Fruit fly (Drosophila melanogaster) whole organism, embryonic: ENCODE data around the gene CG45428.
A peak's percentile ranks its signal among the peaks of the same experiment; 100 is the strongest.

Experiments used
- Atf3 ChIP-seq: fragments of 200-800 bp; sonication (Bioruptor generic); optimal IDR thresholded peaks from 3 replicates; lab custom pipeline; 2016; ENCODE audit warnings: missing biosample characterization, missing genetic modification characterization
- BEAF-32 ChIP-seq: fragments of 200-800 bp; sonication (Bioruptor generic); optimal IDR thresholded peaks from 3 replicates; lab custom pipeline; 2017; ENCODE audit warnings: missing biosample characterization, missing genetic modification characterization, mild to moderate bottlenecking, moderate library complexity, missing genetic modification reagents
- CG10274 ChIP-seq: fragments of 200-800 bp; sonication (Bioruptor generic); optimal IDR thresholded peaks from 3 replicates; lab custom pipeline; 2017; ENCODE audit warnings: missing biosample characterization, mild to moderate bottlenecking, missing genetic modification characterization
- CG10321 ChIP-seq: fragments of 200-800 bp; sonication (Bioruptor generic); IDR thresholded peaks from 2 replicates; pipeline ENCODE4 v1.3.6; 2022; ENCODE audit warnings: missing biosample characterization, missing genetic modification characterization
- CG11456 ChIP-seq: fragments of 200-800 bp; sonication (Bioruptor generic); IDR thresholded peaks from 3 replicates; pipeline ENCODE4 v1.3.6; 2022; ENCODE audit warnings: missing biosample characterization, missing genetic modification characterization
- CG12744 ChIP-seq: fragments of 200-800 bp; sonication (Bioruptor generic); optimal IDR thresholded peaks from 2 replicates; lab custom pipeline; 2016; ENCODE audit warnings: missing biosample characterization, missing genetic modification characterization
- CG13424 ChIP-seq: fragments of 200-800 bp; sonication (Bioruptor generic); optimal IDR thresholded peaks from 2 replicates; lab custom pipeline; 2019; ENCODE audit warnings: missing biosample characterization, mild to moderate bottlenecking, missing genetic modification characterization, moderate library complexity
- CG13775 ChIP-seq: fragments of 200-800 bp; sonication (Bioruptor generic); optimal IDR thresholded peaks from 3 replicates; lab custom pipeline; 2017; ENCODE audit warnings: missing biosample characterization, mild to moderate bottlenecking, missing genetic modification characterization
- CG13894 ChIP-seq: fragments of 200-800 bp; sonication (Bioruptor generic); optimal IDR thresholded peaks from 3 replicates; lab custom pipeline; 2018; ENCODE audit warnings: missing biosample characterization, mild to moderate bottlenecking, missing genetic modification characterization, moderate library complexity
- CG14965 ChIP-seq: fragments of 200-800 bp; sonication (Bioruptor generic); optimal IDR thresholded peaks from 2 replicates; lab custom pipeline; 2016; ENCODE audit warnings: missing biosample characterization, missing genetic modification characterization, borderline replicate concordance
- CG15696 ChIP-seq: fragments of 200-800 bp; sonication (Bioruptor generic); optimal IDR thresholded peaks from 2 replicates; lab custom pipeline; 2019; ENCODE audit warnings: missing biosample characterization, mild to moderate bottlenecking, missing genetic modification characterization, moderate library complexity
- CG18262 ChIP-seq: fragments of 200-800 bp; optimal IDR thresholded peaks from 3 replicates; lab custom pipeline; 2019; ENCODE audit warnings: missing biosample characterization, mild to moderate bottlenecking, missing genetic modification characterization, moderate library complexity
- CG18476 ChIP-seq: fragments of 200-800 bp; sonication (Bioruptor generic); optimal IDR thresholded peaks from 2 replicates; lab custom pipeline; 2016; ENCODE audit warnings: missing biosample characterization, mild to moderate bottlenecking, missing genetic modification characterization
- CG18619 ChIP-seq: fragments of 200-800 bp; sonication (Bioruptor generic); optimal IDR thresholded peaks from 3 replicates; lab custom pipeline; 2017; ENCODE audit warnings: missing biosample characterization, mild to moderate bottlenecking, missing genetic modification characterization
- CG2889 ChIP-seq: fragments of 200-800 bp; sonication (Bioruptor generic); IDR thresholded peaks from 3 replicates; pipeline ENCODE4 v1.3.6; 2022; ENCODE audit warnings: missing biosample characterization, missing genetic modification characterization
- CG30020 ChIP-seq: fragments of 200-800 bp; optimal IDR thresholded peaks from 2 replicates; lab custom pipeline; 2019; ENCODE audit warnings: missing biosample characterization, mild to moderate bottlenecking, missing genetic modification characterization, moderate library complexity
- CG30403 ChIP-seq: fragments of 200-800 bp; sonication (Bioruptor generic); optimal IDR thresholded peaks from 3 replicates; lab custom pipeline; 2016; ENCODE audit warnings: missing biosample characterization, missing genetic modification characterization
- CG32767 ChIP-seq: fragments of 200-800 bp; sonication (Bioruptor generic); IDR thresholded peaks from 2 replicates; pipeline ENCODE4 v1.3.6; 2022; ENCODE audit warnings: missing biosample characterization, missing genetic modification characterization
- CG34224 ChIP-seq: fragments of 200-800 bp; sonication (Bioruptor generic); IDR thresholded peaks from 3 replicates; pipeline ENCODE4 v1.3.6; 2022; ENCODE audit warnings: missing biosample characterization, missing genetic modification characterization; ENCODE audit not compliant: partially characterized antibody
- CG3847 ChIP-seq: fragments of 200-800 bp; sonication (Bioruptor generic); IDR thresholded peaks from 2 replicates; pipeline ENCODE4 v1.3.6; 2022; ENCODE audit warnings: missing biosample characterization, missing genetic modification characterization
- CG4820 ChIP-seq: fragments of 200-800 bp; sonication (Bioruptor generic); optimal IDR thresholded peaks from 3 replicates; lab custom pipeline; 2016; ENCODE audit warnings: missing biosample characterization, missing genetic modification characterization
- CG6689 ChIP-seq: fragments of 200-800 bp; sonication (Bioruptor generic); IDR thresholded peaks from 2 replicates; pipeline ENCODE4 v1.3.6; 2022; ENCODE audit warnings: missing biosample characterization, missing genetic modification characterization
- CG6765 ChIP-seq: fragments of 200-800 bp; sonication (Bioruptor generic); optimal IDR thresholded peaks from 3 replicates; lab custom pipeline; 2017; ENCODE audit warnings: missing biosample characterization, mild to moderate bottlenecking, missing genetic modification characterization
- CG7786 ChIP-seq: fragments of 200-800 bp; sonication (Bioruptor generic); optimal IDR thresholded peaks from 2 replicates; lab custom pipeline; 2016; ENCODE audit warnings: missing biosample characterization, missing genetic modification characterization
- CG9215 ChIP-seq: fragments of 200-800 bp; sonication (Bioruptor generic); IDR thresholded peaks from 2 replicates; pipeline ENCODE4 v1.3.6; 2022; ENCODE audit warnings: missing biosample characterization, missing genetic modification characterization
- CG9876 ChIP-seq: fragments of 200-800 bp; sonication (Bioruptor generic); optimal IDR thresholded peaks from 2 replicates; lab custom pipeline; 2016; ENCODE audit warnings: missing biosample characterization, missing genetic modification characterization
- Dbx ChIP-seq: fragments of 200-800 bp; sonication (Bioruptor generic); IDR thresholded peaks from 3 replicates; pipeline ENCODE4 v1.3.6; 2022; ENCODE audit warnings: missing biosample characterization, missing genetic modification characterization
- Dref ChIP-seq: fragments of 200-800 bp; sonication (Bioruptor generic); IDR thresholded peaks from 2 replicates; pipeline ENCODE4 v1.3.6; 2022; ENCODE audit warnings: missing biosample characterization, missing genetic modification characterization
- Fer2 ChIP-seq: fragments of 200-800 bp; sonication (Bioruptor generic); optimal IDR thresholded peaks from 2 replicates; lab custom pipeline; 2018; ENCODE audit warnings: missing biosample characterization, mild to moderate bottlenecking, missing genetic modification characterization, moderate library complexity
- HLH3B ChIP-seq: fragments of 200-800 bp; sonication (Bioruptor generic); IDR thresholded peaks from 2 replicates; pipeline ENCODE4 v1.3.6; 2022; ENCODE audit warnings: missing biosample characterization, missing genetic modification characterization
- HmgD ChIP-seq: fragments of 200-800 bp; sonication (Bioruptor generic); optimal IDR thresholded peaks from 3 replicates; lab custom pipeline; 2016; ENCODE audit warnings: missing biosample characterization, missing genetic modification characterization
- MTF-1 ChIP-seq: fragments of 200-800 bp; sonication (Bioruptor generic); optimal IDR thresholded peaks from 2 replicates; lab custom pipeline; 2018; ENCODE audit warnings: missing biosample characterization, mild to moderate bottlenecking, missing genetic modification characterization, borderline replicate concordance
- Sin3A ChIP-seq: fragments of >200 bp; optimal IDR thresholded peaks from 2 replicates; lab custom pipeline; 2018
- Ssrp ChIP-seq: fragments of 200-800 bp; sonication (Bioruptor generic); optimal IDR thresholded peaks from 2 replicates; lab custom pipeline; 2018; ENCODE audit warnings: missing biosample characterization, mild to moderate bottlenecking, missing genetic modification characterization, moderate library complexity
- Vsx1 ChIP-seq: fragments of 200-800 bp; sonication (Bioruptor generic); optimal IDR thresholded peaks from 2 replicates; lab custom pipeline; 2017; ENCODE audit warnings: missing biosample characterization, mild to moderate bottlenecking, missing genetic modification characterization, missing genetic modification reagents
- bcd ChIP-seq: fragments of 200-800 bp; sonication (Bioruptor generic); optimal IDR thresholded peaks from 2 replicates; lab custom pipeline; 2017; ENCODE audit warnings: missing biosample characterization, mild to moderate bottlenecking, missing genetic modification characterization
- bowl ChIP-seq: fragments of 200-800 bp; sonication (Bioruptor generic); IDR thresholded peaks from 2 replicates; pipeline ENCODE4 v1.3.6; 2022; ENCODE audit warnings: missing biosample characterization, missing genetic modification characterization
- cad ChIP-seq: fragments of >200 bp; optimal IDR thresholded peaks from 2 replicates; lab custom pipeline; 2017; ENCODE audit warnings: missing biosample characterization, missing genetic modification characterization
- cato ChIP-seq: fragments of 200-800 bp; sonication (Bioruptor generic); optimal IDR thresholded peaks from 2 replicates; lab custom pipeline; 2016; ENCODE audit warnings: missing biosample characterization, missing genetic modification characterization, borderline replicate concordance
- crc ChIP-seq: fragments of 200-800 bp; sonication (Bioruptor generic); optimal IDR thresholded peaks from 2 replicates; lab custom pipeline; 2016; ENCODE audit warnings: missing biosample characterization, missing genetic modification characterization
- dati ChIP-seq: fragments of 200-800 bp; sonication (Bioruptor generic); IDR thresholded peaks from 2 replicates; pipeline ENCODE4 v1.3.6; 2022; ENCODE audit warnings: missing biosample characterization, missing genetic modification characterization
- ind ChIP-seq: fragments of 200-800 bp; sonication (Bioruptor generic); optimal IDR thresholded peaks from 3 replicates; lab custom pipeline; 2016; ENCODE audit warnings: missing biosample characterization, missing genetic modification characterization
- klu ChIP-seq: fragments of 200-800 bp; sonication (Bioruptor generic); IDR thresholded peaks from 2 replicates; pipeline ENCODE4 v1.3.6; 2022; ENCODE audit warnings: missing biosample characterization, missing genetic modification characterization
- lbe ChIP-seq: fragments of 200-800 bp; sonication (Bioruptor generic); optimal IDR thresholded peaks from 2 replicates; lab custom pipeline; 2016; ENCODE audit warnings: missing biosample characterization, mild to moderate bottlenecking, missing genetic modification characterization
- nau ChIP-seq: fragments of 200-800 bp; sonication (Bioruptor generic); optimal IDR thresholded peaks from 3 replicates; lab custom pipeline; 2017; ENCODE audit warnings: missing biosample characterization, mild to moderate bottlenecking, missing genetic modification characterization, missing genetic modification reagents
- nerfin-2 ChIP-seq: fragments of 200-800 bp; sonication (Bioruptor generic); IDR thresholded peaks from 2 replicates; pipeline ENCODE4 v1.3.6; 2022; ENCODE audit warnings: missing biosample characterization, missing genetic modification characterization; ENCODE audit not compliant: partially characterized antibody
- oc ChIP-seq: fragments of 200-800 bp; sonication (Bioruptor generic); optimal IDR thresholded peaks from 2 replicates; lab custom pipeline; 2018; ENCODE audit warnings: missing biosample characterization, mild to moderate bottlenecking, missing genetic modification characterization, moderate library complexity
- sd ChIP-seq: fragments of 200-800 bp; sonication (Bioruptor generic); optimal IDR thresholded peaks from 3 replicates; lab custom pipeline; 2018; ENCODE audit warnings: missing biosample characterization, mild to moderate bottlenecking, missing genetic modification characterization, moderate library complexity
- unpg ChIP-seq: fragments of 200-800 bp; sonication (Bioruptor generic); optimal IDR thresholded peaks from 3 replicates; lab custom pipeline; 2018; ENCODE audit warnings: missing biosample characterization, mild to moderate bottlenecking, missing genetic modification characterization, moderate library complexity
- vvl ChIP-seq: fragments of 200-800 bp; sonication (Bioruptor generic); IDR thresholded peaks from 2 replicates; pipeline ENCODE4 v1.3.6; 2022; ENCODE audit warnings: missing biosample characterization, missing genetic modification characterization
- wdn ChIP-seq: fragments of 200-800 bp; sonication (Bioruptor generic); IDR thresholded peaks from 2 replicates; pipeline ENCODE4 v1.3.6; 2022; ENCODE audit warnings: missing biosample characterization, missing genetic modification characterization
- wor ChIP-seq: fragments of 200-800 bp; sonication (Bioruptor generic); IDR thresholded peaks from 2 replicates; pipeline ENCODE4 v1.3.6; 2022; ENCODE audit warnings: missing biosample characterization, missing genetic modification characterization

Gene CG45428

DNA sequence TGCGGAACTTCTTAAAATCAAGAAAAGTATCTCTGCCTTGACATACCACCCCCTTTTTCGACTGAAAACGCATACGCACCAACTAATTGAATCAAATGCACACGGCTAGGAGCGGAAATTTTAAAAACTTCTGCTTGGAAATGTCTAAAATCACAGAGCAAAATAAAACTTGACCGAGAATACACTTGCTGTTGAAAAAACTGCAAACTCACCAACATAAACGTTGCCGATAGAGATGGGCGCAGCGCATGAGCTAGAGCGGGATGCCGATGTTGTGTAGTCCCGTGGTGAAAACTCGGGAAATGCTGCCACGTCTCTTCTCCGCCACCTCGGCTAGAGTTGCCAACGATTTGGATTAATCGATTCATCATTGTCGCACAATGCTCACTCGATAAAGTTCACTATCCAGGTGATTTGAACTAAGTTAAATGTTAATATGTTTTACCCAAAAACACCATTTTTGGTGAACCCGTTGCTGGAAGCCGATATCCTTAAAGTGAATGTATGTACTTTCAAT is 35.0 kb upstream of the CG45428 start, which contains the start of the genes CG11109 and Arf1 (continued):
- TF ChIP-seq CG15696 (tag; lab: Kevin White, UChicago) = no peak
- no peak for TF ChIP-seq Dbx (GFP tag; lab: Robert Waterston, UW)
- TF ChIP-seq HmgD = peak; percentile 2
- TF ChIP-seq MTF-1 (GFP tag; lab: Kevin White, UChicago) = no peak
- peak; percentile 93 for TF ChIP-seq CG10321
- no peak for TF ChIP-seq CG14965 (GFP tag; lab: Kevin White, UChicago)
- no peak for TF ChIP-seq Atf3 (GFP tag; lab: Kevin White, UChicago)
- 0 out of 2 replicates have a peak, but pooled peaks have one; percentile 10 for TF ChIP-seq vvl (GFP tag; lab: Robert Waterston, UW)
- TF ChIP-seq CG18476 = no peak
- TF ChIP-seq bowl = no peak
- TF ChIP-seq nau = peak; percentile 1
- TF ChIP-seq CG11456 (GFP tag; lab: Robert Waterston, UW) = no peak
- no peak for TF ChIP-seq CG9876 (GFP tag; lab: Kevin White, UChicago)
- TF ChIP-seq Fer2 (tag; lab: Kevin White, UChicago) = no peak
- TF ChIP-seq CG9215 (GFP tag; lab: Robert Waterston, UW) = no peak
- no peak for TF ChIP-seq CG13424
- no peak for TF ChIP-seq ind
- TF ChIP-seq CG32767 (GFP tag; lab: Robert Waterston, UW) = no peak
- no peak for TF ChIP-seq CG6689
- peak; percentile 45 for TF ChIP-seq CG3847
- peak; percentile 56; the same call in 1 of the 2 replicates for TF ChIP-seq nerfin-2 (GFP tag; lab: Robert Waterston, UW)
- TF ChIP-seq CG18619 (GFP tag; lab: Kevin White, UChicago) = no peak
- TF ChIP-seq CG7786 (GFP tag; lab: Kevin White, UChicago) = no peak
- TF ChIP-seq lbe (GFP tag; lab: Kevin White, UChicago) = no peak
- TF ChIP-seq BEAF-32 (GFP tag; lab: Kevin White, UChicago) = peak; percentile 76
- no peak for TF ChIP-seq cato
- TF ChIP-seq CG30020 = no peak
- no peak for TF ChIP-seq CG2889 (GFP tag; lab: Robert Waterston, UW)
- peak; percentile 27 for TF ChIP-seq Sin3A (lab: Kevin White, UChicago)
- TF ChIP-seq CG6765 (GFP tag; lab: Kevin White, UChicago) = no peak
- no peak for TF ChIP-seq CG13775 (GFP tag; lab: Kevin White, UChicago)
- TF ChIP-seq CG34224 = peak; percentile 70
- TF ChIP-seq dati (GFP tag; lab: Robert Waterston, UW) = no peak
- TF ChIP-seq CG18262 (tag; lab: Kevin White, UChicago) = no peak
- TF ChIP-seq CG12744 (GFP tag; lab: Kevin White, UChicago) = no peak
- TF ChIP-seq CG30403 = no peak
- no peak for TF ChIP-seq cad (GFP tag; lab: Kevin White, UChicago)
- no peak for TF ChIP-seq CG10274 (GFP tag; lab: Kevin White, UChicago)
- no peak for TF ChIP-seq CG4820 (GFP tag; lab: Kevin White, UChicago)
- no peak for TF ChIP-seq unpg
- TF ChIP-seq wdn (GFP tag; lab: Robert Waterston, UW) = no peak
- TF ChIP-seq bcd (GFP tag; lab: Kevin White, UChicago) = no peak
- no peak for TF ChIP-seq CG13894 (tag; lab: Kevin White, UChicago)
- no peak for TF ChIP-seq HLH3B (GFP tag; lab: Robert Waterston, UW)
- TF ChIP-seq oc (tag; lab: Kevin White, UChicago) = no peak
- no peak for TF ChIP-seq klu (GFP tag; lab: Robert Waterston, UW)
- TF ChIP-seq wor (GFP tag; lab: Robert Waterston, UW) = no peak
- no peak for TF ChIP-seq sd (tag; lab: Kevin White, UChicago)
- TF ChIP-seq Vsx1 (GFP tag; lab: Kevin White, UChicago) = no peak
- no peak for TF ChIP-seq Ssrp
- TF ChIP-seq Dref = peak; percentile 87
- TF ChIP-seq crc = no peak
